Worm (Caenorhabditis elegans) whole organism, late embryonic: ENCODE measurements around the gene snf-5.

Source experiments
- ceh-19 ChIP-seq: fragments of 200-800 bp; sonication (Bioruptor generic); optimal IDR thresholded peaks from 2 replicates; lab custom pipeline; 2018; ENCODE audit warnings: mild to moderate bottlenecking, missing genetic modification characterization, missing compliant biosample characterization
- ceh-30 ChIP-seq: fragments of 150-350 bp; optimal IDR thresholded peaks from 2 replicates; lab custom pipeline; 2014; ENCODE audit warnings: missing biosample characterization, missing genetic modification characterization
- ceh-9 ChIP-seq: sonication (generic microtip); optimal IDR thresholded peaks from 2 replicates; lab custom pipeline; 2016; ENCODE audit warnings: mild to moderate bottlenecking, missing genetic modification characterization, inconsistent platforms, missing compliant biosample characterization
- fkh-10 ChIP-seq: fragments of 150-350 bp; optimal IDR thresholded peaks from 2 replicates; lab custom pipeline; 2014; ENCODE audit warnings: missing biosample characterization, missing genetic modification reagents, missing genetic modification characterization
- npax-4 ChIP-seq: sonication (generic microtip); optimal IDR thresholded peaks from 2 replicates; lab custom pipeline; 2016; ENCODE audit warnings: missing genetic modification characterization, missing compliant biosample characterization
- pax-1 ChIP-seq: fragments of 150-350 bp; optimal IDR thresholded peaks from 2 replicates; lab custom pipeline; 2014; ENCODE audit warnings: missing biosample characterization, missing genetic modification characterization
- zip-5 ChIP-seq: sonication (generic microtip); optimal IDR thresholded peaks from 2 replicates; lab custom pipeline; 2016; ENCODE audit warnings: missing genetic modification characterization, missing compliant biosample characterization

ce11 chrII:12907070-12907469 is 41.5 kb upstream of the snf-5 start, which contains the start of gene nspb-11:
- no peak for TF ChIP-seq npax-4 (tag; lab: Kevin White, UChicago)
- no peak for TF ChIP-seq ceh-19 (GFP tag; lab: Kevin White, UChicago)
- TF ChIP-seq zip-5 (tag; lab: Kevin White, UChicago), result no peak
- TF ChIP-seq pax-1 (tag; lab: Kevin White, UChicago), result no peak
- no peak for TF ChIP-seq ceh-9
- TF ChIP-seq fkh-10 (GFP tag; lab: Kevin White, UChicago), result no peak
- no peak for TF ChIP-seq ceh-30 (tag; lab: Kevin White, UChicago)
